2 worm cellular contexts compared by ENCODE assay signal in the genomic region with DNA sequence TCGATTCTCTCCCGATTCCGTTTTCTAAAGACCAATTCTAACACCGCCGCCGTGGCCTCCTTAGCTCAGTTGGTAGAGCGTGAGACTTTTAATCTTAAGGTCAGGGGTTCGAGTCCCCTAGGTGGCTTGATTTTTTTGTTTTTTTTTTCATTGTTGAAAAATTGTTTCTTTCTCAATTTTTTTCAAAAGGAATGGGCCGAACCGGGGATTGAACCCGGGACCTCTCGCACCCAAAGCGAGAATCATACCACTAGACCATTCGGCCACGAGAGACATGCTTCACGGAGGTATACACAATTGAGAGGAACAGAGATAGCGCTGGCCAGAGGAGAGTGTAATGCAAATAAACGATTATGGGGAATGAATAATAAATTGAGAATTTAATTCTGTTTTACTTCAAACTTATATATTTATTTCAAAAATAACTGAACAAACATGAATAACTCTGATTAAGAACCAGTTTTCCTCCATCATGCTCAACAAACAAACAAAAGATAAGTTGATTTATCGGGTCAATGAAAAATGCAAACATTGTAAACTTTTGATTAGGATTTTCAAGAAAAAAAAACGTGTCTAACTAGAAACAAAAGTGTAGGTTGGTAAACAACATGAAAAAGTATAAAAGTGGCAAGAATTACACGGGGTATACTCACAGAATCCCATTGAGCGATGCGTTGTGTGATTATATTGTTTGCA.
A peak's percentile ranks its signal among the peaks of the same experiment; 100 is the strongest.
TF ChIP-seq lines count a peak whose summit lies in the region.

A gene (plus strand): TSS at position 646 of the 696 bp plus-strand sequence.

TF ChIP-seq in whole organism, L1 larva, 84 proteins besides CTCF, POLR2A, EP300 and RAD21 (continued from another document):
- TF ChIP-seq fkh-8 (tag; optimal IDR thresholded peaks at IDR 0.05; lab: Kevin White, UChicago) (peak; percentile 74), rnt-1 (tag; optimal IDR thresholded peaks at IDR 0.05; lab: Kevin White, UChicago) (peak; percentile 56), isw-1 (GFP tag; IDR thresholded peaks at IDR 0.05; lab: Robert Waterston, UW) (peak; percentile 27), mab-9 (GFP tag; IDR thresholded peaks at IDR 0.05; lab: Robert Waterston, UW) (0 out of 2 replicates have a peak, but pooled peaks have one; percentile 8), F16B12.6 (tag; optimal IDR thresholded peaks at IDR 0.05; lab: Kevin White, UChicago) (no peak), nhr-12 (tag; optimal IDR thresholded peaks at IDR 0.05; lab: Kevin White, UChicago) (no peak), ceh-88 (GFP tag; IDR thresholded peaks at IDR 0.05; lab: Robert Waterston, UW) (0 out of 2 replicates have a peak, but pooled peaks have one; percentile 43), nhr-77 (tag; optimal IDR thresholded peaks at IDR 0.05; lab: Kevin White, UChicago) (peak; percentile 86), nhr-85 (tag; lab: Kevin White, UChicago) (peak; percentile 86), tbx-2 (tag; optimal IDR thresholded peaks at IDR 0.05; lab: Kevin White, UChicago) (peak; percentile 76), C04F5.9 (tag; optimal IDR thresholded peaks at IDR 0.05; lab: Kevin White, UChicago) (peak; percentile 37), hpl-2 (GFP tag; optimal IDR thresholded peaks at IDR 0.05; lab: Kevin White, UChicago) (peak; percentile 79), lin-35 (GFP tag; optimal IDR thresholded peaks at IDR 0.05; lab: Kevin White, UChicago) (peak; percentile 42 to 75), blmp-1 (tag; optimal IDR thresholded peaks at IDR 0.05; lab: Kevin White, UChicago) (peak; percentile 32), zip-4 (GFP tag; optimal IDR thresholded peaks at IDR 0.05; lab: Kevin White, UChicago) (peak; percentile 33), aha-1 (tag; optimal IDR thresholded peaks at IDR 0.05; lab: Kevin White, UChicago) (no peak), ceh-90 (tag; optimal IDR thresholded peaks at IDR 0.05; lab: Kevin White, UChicago) (peak; percentile 25)

TF ChIP-seq in whole organism, young adult, 124 proteins besides CTCF, POLR2A, EP300 and RAD21 (continued from another document):
- TF ChIP-seq let-526 (GFP tag; IDR thresholded peaks at IDR 0.05; lab: Robert Waterston, UW) (peak; percentile 89), nhr-120 (GFP tag; IDR thresholded peaks at IDR 0.05; lab: Robert Waterston, UW) (peak; percentile 88; the same call in 1 of the 2 replicates), lsy-27 (tag; optimal IDR thresholded peaks at IDR 0.05; lab: Kevin White, UChicago; ENCODE audit: borderline replicate concordance, insufficient read depth) (peak; percentile 91), dpl-1 (GFP tag; optimal IDR thresholded peaks at IDR 0.05; lab: Kevin White, UChicago) (peak; percentile 56), F39B2.1 (GFP tag; IDR thresholded peaks at IDR 0.05; lab: Robert Waterston, UW) (0 out of 2 replicates have a peak, but pooled peaks have one; percentile 70), zim-3 (tag; optimal IDR thresholded peaks at IDR 0.05; lab: Kevin White, UChicago) (peak; percentile 87), mes-4 (tag; optimal IDR thresholded peaks at IDR 0.05; lab: Kevin White, UChicago) (peak; percentile 71), bed-1 (GFP tag; IDR thresholded peaks at IDR 0.05; lab: Robert Waterston, UW) (0 out of 2 replicates have a peak, but pooled peaks have one; percentile 72), xnd-1 (tag; optimal IDR thresholded peaks at IDR 0.05; lab: Kevin White, UChicago) (peak; percentile 46), hlh-12 (tag; optimal IDR thresholded peaks at IDR 0.05; lab: Kevin White, UChicago) (peak; percentile 86), B0035.1 (tag; optimal IDR thresholded peaks at IDR 0.05; lab: Kevin White, UChicago) (peak; percentile 92), nhr-179 (tag; optimal IDR thresholded peaks at IDR 0.05; lab: Kevin White, UChicago) (peak; percentile 31), D2030.7 (GFP tag; IDR thresholded peaks at IDR 0.05; lab: Robert Waterston, UW) (peak; percentile 97), ceh-40 (GFP tag; IDR thresholded peaks at IDR 0.05; lab: Robert Waterston, UW) (peak; percentile 88; the same call in 1 of the 2 replicates), F10E7.11 (tag; optimal IDR thresholded peaks at IDR 0.05; lab: Kevin White, UChicago) (peak; percentile 47), snpc-1.3 (tag; optimal IDR thresholded peaks at IDR 0.05; lab: Kevin White, UChicago; ENCODE audit: insufficient read depth) (peak; percentile 94), cebp-2 (GFP tag; IDR thresholded peaks at IDR 0.05; lab: Robert Waterston, UW) (peak; percentile 92), die-1 (tag; optimal IDR thresholded peaks at IDR 0.05; lab: Kevin White, UChicago) (peak; percentile 95), unc-62 (GFP tag; optimal IDR thresholded peaks at IDR 0.05; lab: Kevin White, UChicago) (no peak), ztf-26 (tag; optimal IDR thresholded peaks at IDR 0.05; lab: Kevin White, UChicago) (peak; percentile 96), lin-35 (GFP tag; optimal IDR thresholded peaks at IDR 0.05; lab: Kevin White, UChicago) (peak in 1 of 3 experiments; percentile 91), B0336.3 (GFP tag; IDR thresholded peaks at IDR 0.05; lab: Robert Waterston, UW) (peak; percentile 94), ama-1 (optimal IDR thresholded peaks at IDR 0.05; lab: Kevin White, UChicago) (no peak), ama-1 (GFP tag; optimal IDR thresholded peaks at IDR 0.05; lab: Kevin White, UChicago) (peak; percentile 89 to 90), egl-44 (GFP tag; IDR thresholded peaks at IDR 0.05; lab: Robert Waterston, UW) (peak; percentile 95), B0261.1 (tag; optimal IDR thresholded peaks at IDR 0.05; lab: Kevin White, UChicago) (peak; percentile 100), hmg-20 (GFP tag; IDR thresholded peaks at IDR 0.05; lab: Robert Waterston, UW) (peak; percentile 89), hrde-1 (tag; optimal IDR thresholded peaks at IDR 0.05; lab: Kevin White, UChicago; ENCODE audit: borderline replicate concordance) (peak; percentile 93), Y56A3A.18 (GFP tag; IDR thresholded peaks at IDR 0.05; lab: Robert Waterston, UW) (peak; percentile 97), chd-7 (tag; optimal IDR thresholded peaks at IDR 0.05; lab: Kevin White, UChicago) (peak; percentile 90), sea-2 (GFP tag; IDR thresholded peaks at IDR 0.05; lab: Robert Waterston, UW) (peak; percentile 71; the same call in 1 of the 2 replicates), let-607 (tag; optimal IDR thresholded peaks at IDR 0.05; lab: Kevin White, UChicago) (peak; percentile 75 to 81), hmg-1.2 (GFP tag; IDR thresholded peaks at IDR 0.05; lab: Robert Waterston, UW) (peak; percentile 40), tlf-1 (GFP tag; optimal IDR thresholded peaks at IDR 0.05; lab: Kevin White, UChicago) (peak; percentile 85), dox-1 (GFP tag; IDR thresholded peaks at IDR 0.05; lab: Robert Waterston, UW) (peak; percentile 95), ceh-58 (GFP tag; IDR thresholded peaks at IDR 0.05; lab: Robert Waterston, UW) (peak; percentile 89; the same call in 1 of the 2 replicates), madf-6 (GFP tag; IDR thresholded peaks at IDR 0.05; lab: Robert Waterston, UW) (peak; percentile 77), ZK185.1 (tag; optimal IDR thresholded peaks at IDR 0.05; lab: Kevin White, UChicago; ENCODE audit: poor library complexity, severe bottlenecking) (peak; percentile 94), akir-1 (GFP tag; optimal IDR thresholded peaks at IDR 0.05; lab: Kevin White, UChicago) (peak; percentile 0), dpff-1 (tag; optimal IDR thresholded peaks at IDR 0.05; lab: Kevin White, UChicago) (peak; percentile 54), madf-8 (GFP tag; conservative IDR thresholded peaks at IDR 0.05; lab: Robert Waterston, UW) (peak; percentile 69), lin-54 (GFP tag; optimal IDR thresholded peaks at IDR 0.05; lab: Kevin White, UChicago) (peak; percentile 85)
TF ChIP-seq in whole organism, young adult: peak in this region for 114.
